Worm (Caenorhabditis elegans): ENCODE measurements around the gene kin-2.
A peak's percentile ranks its signal among the peaks of the same experiment; 100 is the strongest.

The kin-2 gene

DNA sequence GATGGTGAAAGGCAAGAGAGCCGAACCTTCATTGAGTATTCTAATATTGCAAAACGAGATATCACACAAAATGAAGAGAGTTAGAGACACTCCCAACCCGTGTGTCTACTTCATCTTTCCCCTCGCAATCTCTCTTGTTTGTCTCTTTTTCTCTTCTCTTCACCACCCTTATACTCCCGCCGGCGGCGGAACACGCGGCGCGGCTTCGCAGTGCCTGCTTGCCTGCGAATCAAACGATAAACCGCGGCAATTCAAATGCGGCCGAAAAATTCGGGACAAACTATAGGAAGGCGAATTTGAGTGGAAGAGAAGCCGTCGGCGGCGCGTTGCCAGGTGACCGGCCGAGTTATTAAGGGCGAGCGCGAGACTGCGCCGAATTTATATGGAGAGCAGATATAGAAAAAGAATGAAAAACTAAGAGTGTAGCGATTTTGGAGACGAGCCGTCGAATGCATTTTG, 7.0 kb upstream of the kin-2 start, which contains the start of gene klp-13 (continued):
- no peak for TF ChIP-seq hlh-15 (tag; optimal IDR thresholded peaks at IDR 0.05)
- TF ChIP-seq gmeb-2 (tag; optimal IDR thresholded peaks at IDR 0.05), result no peak
- TF ChIP-seq ceh-14 (tag; optimal IDR thresholded peaks at IDR 0.05), result peak; percentile 64
- peak; percentile 86 for TF ChIP-seq rnt-1 (tag; optimal IDR thresholded peaks at IDR 0.05)
- peak; percentile 77 for TF ChIP-seq pax-1 (tag; optimal IDR thresholded peaks at IDR 0.05)
- TF ChIP-seq lim-6 (tag; optimal IDR thresholded peaks at IDR 0.05), result peak; percentile 27
- no peak for TF ChIP-seq ztf-16 (tag; optimal IDR thresholded peaks at IDR 0.05)
- no peak for TF ChIP-seq ceh-9 (tag; optimal IDR thresholded peaks at IDR 0.05)
- TF ChIP-seq hlh-8 (tag; optimal IDR thresholded peaks at IDR 0.05), result peak; percentile 4
- TF ChIP-seq ceh-31 (tag; optimal IDR thresholded peaks at IDR 0.05), result peak; percentile 74
- TF ChIP-seq ahr-1 (tag; optimal IDR thresholded peaks at IDR 0.05), result no peak
- no peak for TF ChIP-seq fkh-6 (tag; optimal IDR thresholded peaks at IDR 0.05)
- TF ChIP-seq unc-3 (GFP tag; conservative IDR thresholded peaks at IDR 0.05), result no peak
- TF ChIP-seq unc-3 (tag; optimal IDR thresholded peaks at IDR 0.05), result no peak
- no peak for TF ChIP-seq ceh-45 (GFP tag; IDR thresholded peaks at IDR 0.05)
- TF ChIP-seq elt-2 (tag; optimal IDR thresholded peaks at IDR 0.05), result peak; percentile 9
- no peak for TF ChIP-seq ama-1 (optimal IDR thresholded peaks at IDR 0.05)
- TF ChIP-seq K02D7.2 (tag; optimal IDR thresholded peaks at IDR 0.05), result no peak
- TF ChIP-seq pat-9 (tag; optimal IDR thresholded peaks at IDR 0.05), result no peak
- peak; percentile 77 for TF ChIP-seq unc-55 (GFP tag; optimal IDR thresholded peaks at IDR 0.05)
- no peak for TF ChIP-seq tbx-7 (tag; optimal IDR thresholded peaks at IDR 0.05)
- peak; percentile 59 for TF ChIP-seq C08G9.2 (tag; optimal IDR thresholded peaks at IDR 0.05)
- peak; percentile 13 for TF ChIP-seq dve-1 (tag; optimal IDR thresholded peaks at IDR 0.05)
- TF ChIP-seq nhr-232 (tag; optimal IDR thresholded peaks at IDR 0.05), result no peak
- no peak for TF ChIP-seq pha-4 (tag; optimal IDR thresholded peaks at IDR 0.05)
- TF ChIP-seq sox-4 (tag; optimal IDR thresholded peaks at IDR 0.05), result peak; percentile 51
- TF ChIP-seq ets-4 (tag; optimal IDR thresholded peaks at IDR 0.05), result peak; percentile 45
- peak; percentile 61 for TF ChIP-seq K09A11.1 (tag; optimal IDR thresholded peaks at IDR 0.05; ENCODE audit: insufficient read depth)
- TF ChIP-seq odd-2 (tag; optimal IDR thresholded peaks at IDR 0.05), result no peak
- no peak for TF ChIP-seq C38D4.7 (GFP tag; optimal IDR thresholded peaks at IDR 0.05)
- no peak for TF ChIP-seq zip-5 (tag; optimal IDR thresholded peaks at IDR 0.05)
- peak; percentile 3 for TF ChIP-seq T23F11.4 (GFP tag; optimal IDR thresholded peaks at IDR 0.05)
- no peak for TF ChIP-seq sox-2 (GFP tag; IDR thresholded peaks at IDR 0.05)
- TF ChIP-seq hlh-6 (tag; optimal IDR thresholded peaks at IDR 0.05), result peak; percentile 64
- TF ChIP-seq ttx-3 (tag; optimal IDR thresholded peaks at IDR 0.05), result no peak
- peak; percentile 68 for TF ChIP-seq ceh-19 (GFP tag; optimal IDR thresholded peaks at IDR 0.05)
- no peak for TF ChIP-seq madf-2 (tag; optimal IDR thresholded peaks at IDR 0.05)
- TF ChIP-seq Y22D7AL.16 (tag; optimal IDR thresholded peaks at IDR 0.05), result no peak
- TF ChIP-seq nfya-1 (tag; optimal IDR thresholded peaks at IDR 0.05), result peak; percentile 81

DNA sequence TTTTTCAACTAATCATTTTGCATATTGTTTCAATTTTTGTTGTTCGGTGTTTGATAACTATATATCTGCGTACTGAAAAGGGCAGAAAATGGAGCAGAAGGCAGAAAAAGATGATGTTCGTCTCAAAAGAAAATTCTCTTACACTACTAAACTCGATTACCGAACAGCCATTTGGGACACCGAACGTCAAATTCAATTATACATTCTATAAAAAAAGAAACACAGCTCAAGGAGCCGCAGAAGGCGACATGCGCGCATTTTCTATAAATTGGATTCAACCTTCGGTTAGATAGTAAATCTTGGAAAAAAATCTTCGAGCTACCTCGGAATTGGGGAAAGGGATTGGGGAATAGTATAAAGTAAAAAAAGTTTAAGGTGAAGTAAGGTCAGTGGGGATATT, 5.6 kb upstream of the kin-2 start:
- TF ChIP-seq unc-3 (GFP tag; conservative IDR thresholded peaks at IDR 0.05) (no peak), unc-3 (tag; optimal IDR thresholded peaks at IDR 0.05) (no peak), C38D4.7 (GFP tag; optimal IDR thresholded peaks at IDR 0.05) (no peak), unc-42 (tag; optimal IDR thresholded peaks at IDR 0.05) (peak; percentile 71), ceh-31 (tag; optimal IDR thresholded peaks at IDR 0.05) (no peak)

DNA sequence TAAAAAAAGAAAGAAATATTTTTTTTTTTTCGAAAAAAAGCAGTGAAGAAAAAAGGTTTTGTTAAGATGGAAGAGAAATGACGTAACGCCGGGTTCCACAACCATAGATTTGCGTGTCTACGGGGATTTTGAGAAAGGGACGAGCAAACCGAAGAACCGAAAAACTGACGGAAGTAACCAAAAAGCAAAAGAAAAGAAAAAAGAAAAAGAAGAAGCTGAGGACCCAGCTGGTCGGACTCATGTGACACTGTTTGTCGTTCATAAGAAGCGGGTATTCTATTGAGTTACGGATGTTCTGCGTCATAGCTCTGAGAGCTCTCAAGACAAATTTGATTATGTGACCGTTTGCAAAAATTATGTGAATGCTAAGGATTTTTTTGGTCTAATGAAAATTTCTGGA, 5.1 kb upstream of the kin-2 start:
- no peak for TF ChIP-seq hlh-15 (tag; optimal IDR thresholded peaks at IDR 0.05)
- TF ChIP-seq unc-42 (tag; optimal IDR thresholded peaks at IDR 0.05), result peak; percentile 92
